Worm (Caenorhabditis elegans) whole organism, L2 larva: Measurements from ENCODE around the gene B0198.2.

Experiments used
- C34F6.9 ChIP-seq: fragments of 150-350 bp; optimal IDR thresholded peaks from 2 replicates; lab custom pipeline; 2014; ENCODE audit warnings: missing biosample characterization, missing genetic modification characterization
- F13H6.1 ChIP-seq: sonication (generic microtip); optimal IDR thresholded peaks from 2 replicates; lab custom pipeline; 2016; ENCODE audit warnings: missing genetic modification characterization, missing compliant biosample characterization
- R02D3.7 ChIP-seq: fragments of 150-350 bp; optimal IDR thresholded peaks from 2 replicates; lab custom pipeline; 2014; ENCODE audit warnings: missing biosample characterization, missing genetic modification characterization
- Y55F3AM.14 ChIP-seq: fragments of 200-800 bp; sonication (Bioruptor generic); optimal IDR thresholded peaks from 2 replicates; lab custom pipeline; 2018; ENCODE audit warnings: mild to moderate bottlenecking, missing genetic modification characterization, missing compliant biosample characterization
- ZK546.5 ChIP-seq: sonication (generic microtip); optimal IDR thresholded peaks from 2 replicates; lab custom pipeline; 2017; ENCODE audit warnings: missing biosample characterization, missing genetic modification characterization
- alr-1 ChIP-seq: fragments of 150-350 bp; optimal IDR thresholded peaks from 2 replicates; lab custom pipeline; 2014; ENCODE audit warnings: missing biosample characterization, missing genetic modification characterization
- ama-1 ChIP-seq: fragments of 150-350 bp; optimal IDR thresholded peaks from 2 replicates; lab custom pipeline; 2018; ENCODE audit warnings: inconsistent platforms
- ceh-16 ChIP-seq: fragments of 150-350 bp; optimal IDR thresholded peaks from 2 replicates; lab custom pipeline; 2014; ENCODE audit warnings: missing biosample characterization, missing genetic modification characterization
- dmd-4 ChIP-seq: sonication (generic microtip); optimal IDR thresholded peaks from 2 replicates; lab custom pipeline; 2017; ENCODE audit warnings: missing biosample characterization, missing genetic modification characterization
- egl-27 ChIP-seq: sonication (generic microtip); optimal IDR thresholded peaks from 3 replicates; lab custom pipeline; 2017; ENCODE audit warnings: missing biosample characterization, missing genetic modification reagents, missing genetic modification characterization
- elt-3 ChIP-seq: sonication (generic microtip); optimal IDR thresholded peaks from 2 replicates; lab custom pipeline; 2017; ENCODE audit warnings: missing biosample characterization, missing genetic modification characterization
- fos-1 ChIP-seq: fragments of 150-350 bp; optimal IDR thresholded peaks from 2 replicates; lab custom pipeline; 2014; ENCODE audit warnings: missing biosample characterization, missing genetic modification characterization
- gmeb-1 ChIP-seq: fragments of 150-350 bp; optimal IDR thresholded peaks from 2 replicates; lab custom pipeline; 2014; ENCODE audit warnings: missing biosample characterization, missing genetic modification characterization
- lin-11 ChIP-seq: fragments of 150-350 bp; sonication (generic microtip); optimal IDR thresholded peaks from 2 replicates; lab custom pipeline; 2014; ENCODE audit warnings: missing biosample characterization, missing genetic modification characterization, inconsistent platforms, mixed read lengths
- lsy-2 ChIP-seq, 2 experiments: fragments of 150-350 bp in 1 of 2; sonication (generic microtip) in 1 of 2; optimal IDR thresholded peaks; 2 replicates each; lab custom pipeline; 2014 to 2017; ENCODE audit warnings: missing biosample characterization in 2 of 2, missing genetic modification characterization in 2 of 2
- mab-5 ChIP-seq: fragments of 150-350 bp; optimal IDR thresholded peaks from 2 replicates; lab custom pipeline; 2014; ENCODE audit warnings: missing biosample characterization, missing genetic modification characterization
- mbf-1 ChIP-seq: sonication (generic microtip); optimal IDR thresholded peaks from 2 replicates; lab custom pipeline; 2017; ENCODE audit warnings: missing biosample characterization, missing genetic modification characterization
- mdl-1 ChIP-seq, 2 experiments: fragments of 150-350 bp in 1 of 2; sonication (generic microtip) in 1 of 2; optimal IDR thresholded peaks; 2 replicates each; lab custom pipeline; 2017; ENCODE audit warnings: missing biosample characterization in 2 of 2, missing genetic modification characterization in 2 of 2
- nhr-10 ChIP-seq: sonication (generic microtip); optimal IDR thresholded peaks from 2 replicates; lab custom pipeline; 2017; ENCODE audit warnings: missing biosample characterization, missing genetic modification characterization
- nhr-11 ChIP-seq: fragments of 150-350 bp; optimal IDR thresholded peaks from 2 replicates; lab custom pipeline; 2014; ENCODE audit warnings: missing biosample characterization, missing genetic modification characterization
- nhr-129 ChIP-seq: fragments of 150-350 bp; optimal IDR thresholded peaks from 2 replicates; lab custom pipeline; 2014; ENCODE audit warnings: missing biosample characterization, missing genetic modification characterization
- nhr-21 ChIP-seq: fragments of 150-350 bp; optimal IDR thresholded peaks from 2 replicates; lab custom pipeline; 2014; ENCODE audit warnings: missing biosample characterization, missing genetic modification characterization
- nhr-237 ChIP-seq: fragments of 150-350 bp; optimal IDR thresholded peaks from 2 replicates; lab custom pipeline; 2014; ENCODE audit warnings: missing biosample characterization, missing genetic modification characterization
- nhr-6 ChIP-seq: fragments of 150-350 bp; optimal IDR thresholded peaks from 2 replicates; lab custom pipeline; 2014; ENCODE audit warnings: missing biosample characterization, missing genetic modification characterization
- sem-4 ChIP-seq: fragments of 150-350 bp; optimal IDR thresholded peaks from 2 replicates; lab custom pipeline; 2014; ENCODE audit warnings: missing biosample characterization, missing genetic modification reagents, missing genetic modification characterization
- skn-1 ChIP-seq: sonication (generic microtip); optimal IDR thresholded peaks from 2 replicates; lab custom pipeline; 2017; ENCODE audit warnings: missing biosample characterization, missing genetic modification characterization
- sma-3 ChIP-seq: sonication (generic microtip); optimal IDR thresholded peaks from 2 replicates; lab custom pipeline; 2016; ENCODE audit warnings: missing genetic modification reagents, missing genetic modification characterization, missing compliant biosample characterization
- sma-9 ChIP-seq, 2 experiments: fragments of 150-350 bp in 1 of 2; sonication (generic microtip) in 1 of 2; optimal IDR thresholded peaks; 2 replicates each; lab custom pipeline; 2014 to 2016; ENCODE audit warnings: missing genetic modification characterization in 2 of 2, mild to moderate bottlenecking in 1 of 2, missing biosample characterization in 1 of 2, missing compliant biosample characterization in 1 of 2, missing genetic modification reagents in 1 of 2, moderate library complexity in 1 of 2
- snpc-4 ChIP-seq: fragments of 150-350 bp; optimal IDR thresholded peaks from 2 replicates; lab custom pipeline; 2014; ENCODE audit warnings: missing biosample characterization, missing genetic modification characterization
- unc-55 ChIP-seq: fragments of 150-350 bp; sonication (generic microtip); optimal IDR thresholded peaks from 3 replicates; lab custom pipeline; 2014; ENCODE audit warnings: missing biosample characterization, missing genetic modification reagents, missing genetic modification characterization
- ztf-1 ChIP-seq: fragments of 200-800 bp; sonication (Bioruptor generic); conservative IDR thresholded peaks from 2 replicates; pipeline ENCODE4 v1.3.6; 2022; ENCODE audit warnings: missing genetic modification characterization, missing compliant biosample characterization
- ztf-11 ChIP-seq: sonication (generic microtip); optimal IDR thresholded peaks from 2 replicates; lab custom pipeline; 2017; ENCODE audit warnings: missing biosample characterization, missing genetic modification characterization
- ztf-4 ChIP-seq: fragments of 150-350 bp; optimal IDR thresholded peaks from 2 replicates; lab custom pipeline; 2014; ENCODE audit warnings: missing biosample characterization, missing genetic modification characterization

Gene B0198.2

ce11 chrX:12017908-12018479 is 7.5 kb upstream of the B0198.2 start, which contains the start of the genes nmat-1 and ucr-2.1 (continued):
- TF ChIP-seq mab-5 (tag; lab: Kevin White, UChicago) (no peak), egl-27 (peak; percentile 32), sem-4 (tag; lab: Kevin White, UChicago) (peak; percentile 75), nhr-129 (tag; lab: Kevin White, UChicago) (peak; percentile 76), elt-3 (tag; lab: Kevin White, UChicago) (no peak), nhr-11 (tag; lab: Kevin White, UChicago) (no peak), sma-9 (GFP tag; optimal IDR thresholded peaks at IDR 0.05; lab: Kevin White, UChicago) (peak; percentile 86), sma-9 (tag; optimal IDR thresholded peaks at IDR 0.05; lab: Kevin White, UChicago) (no peak), lin-11 (tag; lab: Kevin White, UChicago) (peak; percentile 63), C34F6.9 (peak; percentile 74)

- no peak for TF ChIP-seq nhr-129 (tag; lab: Kevin White, UChicago)
- peak; percentile 20 for TF ChIP-seq unc-55
Observed at ce11 chrX:12021446-12021845, 4.1 kb upstream of the B0198.2 start.

- TF ChIP-seq gmeb-1 (tag; lab: Kevin White, UChicago) (no peak), nhr-6 (tag; lab: Kevin White, UChicago) (no peak), elt-3 (tag; lab: Kevin White, UChicago) (no peak), egl-27 (no peak), R02D3.7 (no peak), lsy-2 (tag; optimal IDR thresholded peaks at IDR 0.05; lab: Kevin White, UChicago) (no peak), nhr-237 (tag; lab: Kevin White, UChicago) (no peak), ztf-11 (tag; lab: Kevin White, UChicago) (no peak), alr-1 (tag; lab: Kevin White, UChicago) (no peak), ZK546.5 (tag; lab: Kevin White, UChicago) (no peak), ceh-16 (tag; lab: Kevin White, UChicago) (no peak), C34F6.9 (no peak), Y55F3AM.14 (no peak), F13H6.1 (tag; lab: Kevin White, UChicago) (no peak), mbf-1 (tag; lab: Kevin White, UChicago) (no peak), fos-1 (tag; lab: Kevin White, UChicago) (no peak), nhr-10 (tag; lab: Kevin White, UChicago) (no peak), ztf-1 (GFP tag; lab: Robert Waterston, UW) (no peak)
Observed at ce11 chrX:12022496-12022895, 3.0 kb upstream of the B0198.2 start.

- no peak for TF ChIP-seq skn-1 (tag; lab: Kevin White, UChicago)
- no peak for TF ChIP-seq ama-1
- TF ChIP-seq sma-9 (GFP tag; optimal IDR thresholded peaks at IDR 0.05; lab: Kevin White, UChicago) = no peak
- TF ChIP-seq sma-9 (tag; optimal IDR thresholded peaks at IDR 0.05; lab: Kevin White, UChicago) = no peak
- TF ChIP-seq nhr-21 (tag; lab: Kevin White, UChicago) = no peak
- no peak for TF ChIP-seq gmeb-1 (tag; lab: Kevin White, UChicago)
- no peak for TF ChIP-seq ztf-11 (tag; lab: Kevin White, UChicago)
- no peak for TF ChIP-seq sma-3 (GFP tag; lab: Kevin White, UChicago)
- no peak for TF ChIP-seq F13H6.1 (tag; lab: Kevin White, UChicago)
- TF ChIP-seq R02D3.7 = no peak
- no peak for TF ChIP-seq ztf-4 (tag; lab: Kevin White, UChicago)
- TF ChIP-seq, all 48 proteins: peak for 0
Observed at ce11 chrX:12033937-12034336, 8.4 kb downstream of the B0198.2 start, which contains the start of gene tsp-20. Gene tsp-20, minus strand, starts transcription at chrX:12034037.

- TF ChIP-seq ztf-4 (tag; lab: Kevin White, UChicago) (no peak), snpc-4 (tag; lab: Kevin White, UChicago) (no peak), nhr-11 (tag; lab: Kevin White, UChicago) (no peak), mdl-1 (tag; optimal IDR thresholded peaks at IDR 0.05; lab: Kevin White, UChicago) (no peak), dmd-4 (tag; lab: Kevin White, UChicago) (no peak), F13H6.1 (tag; lab: Kevin White, UChicago) (no peak), sem-4 (tag; lab: Kevin White, UChicago) (no peak), nhr-10 (tag; lab: Kevin White, UChicago) (no peak), nhr-6 (tag; lab: Kevin White, UChicago) (no peak), mbf-1 (tag; lab: Kevin White, UChicago) (no peak)
Observed at ce11 chrX:12034661-12035060, 9.1 kb downstream of the B0198.2 start.
